Worm (Caenorhabditis elegans): Measurements from ENCODE around the gene hut-1.
A peak's percentile ranks its signal among the peaks of the same experiment; 100 is the strongest.

DNA sequence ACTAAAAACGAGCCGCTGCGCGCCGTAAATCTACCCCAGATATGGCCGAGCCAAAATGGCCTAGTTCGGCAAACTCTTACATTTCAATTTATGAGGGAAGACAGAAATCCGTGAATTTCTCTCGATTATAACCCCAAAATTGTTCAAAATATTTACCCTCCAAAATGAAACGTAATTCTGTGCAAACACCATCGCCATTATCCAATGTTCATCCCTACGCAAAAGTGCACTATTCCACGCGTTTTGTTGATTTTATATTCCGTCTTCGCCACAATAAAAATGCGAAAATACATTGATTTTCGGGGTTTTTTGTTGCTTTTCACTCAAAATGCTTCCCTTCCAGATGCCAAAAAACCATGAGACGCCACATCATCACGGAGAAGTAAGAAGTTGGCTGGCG is at the start of gene hut-1:
- TF ChIP-seq lin-13 (GFP tag; optimal IDR thresholded peaks at IDR 0.05), result no peak
- no peak for TF ChIP-seq mdl-1 (tag; optimal IDR thresholded peaks at IDR 0.05)
- no peak for TF ChIP-seq nhr-11 (tag; optimal IDR thresholded peaks at IDR 0.05)
- no peak for TF ChIP-seq nhr-237 (tag; optimal IDR thresholded peaks at IDR 0.05)
- no peak for TF ChIP-seq ces-1 (GFP tag; optimal IDR thresholded peaks at IDR 0.05)
- TF ChIP-seq nhr-28 (tag; optimal IDR thresholded peaks at IDR 0.05), result no peak
- TF ChIP-seq hlh-30 (tag; optimal IDR thresholded peaks at IDR 0.05; ENCODE audit: insufficient read depth), result peak; percentile 10
- no peak for TF ChIP-seq hif-1 (tag; optimal IDR thresholded peaks at IDR 0.05)
- no peak for TF ChIP-seq R02D3.7 (tag; optimal IDR thresholded peaks at IDR 0.05)
- TF ChIP-seq dpl-1 (GFP tag; optimal IDR thresholded peaks at IDR 0.05), result peak; percentile 83

Data from whole organism, L4 larva.